Fruit fly (Drosophila melanogaster) whole organism, embryonic: ENCODE data around the gene sud1.

Experiments used
- Bgb ChIP-seq: fragments of 200-800 bp; sonication (Bioruptor generic); IDR thresholded peaks from 2 replicates; pipeline ENCODE4 v1.3.6; 2022; ENCODE audit warnings: missing biosample characterization, missing genetic modification characterization; ENCODE audit not compliant: partially characterized antibody
- CG10543 ChIP-seq: fragments of 200-800 bp; sonication (Bioruptor generic); optimal IDR thresholded peaks from 3 replicates; lab custom pipeline; 2017; ENCODE audit warnings: missing biosample characterization, mild to moderate bottlenecking, missing genetic modification characterization, moderate library complexity
- CG10654 ChIP-seq: fragments of 200-800 bp; sonication (Bioruptor generic); optimal IDR thresholded peaks from 2 replicates; lab custom pipeline; 2016; ENCODE audit warnings: missing biosample characterization, missing genetic modification characterization
- CG11560 ChIP-seq: fragments of 200-800 bp; sonication (Bioruptor generic); IDR thresholded peaks from 3 replicates; pipeline ENCODE4 v1.3.6; 2022; ENCODE audit warnings: missing biosample characterization, missing genetic modification characterization
- CG14050 ChIP-seq: fragments of 200-800 bp; sonication (Bioruptor generic); IDR thresholded peaks from 3 replicates; pipeline ENCODE4 v1.3.6; 2022; ENCODE audit warnings: missing biosample characterization, missing genetic modification characterization
- CG14710 ChIP-seq: fragments of 200-800 bp; sonication (Bioruptor generic); optimal IDR thresholded peaks from 3 replicates; lab custom pipeline; 2019; ENCODE audit warnings: missing biosample characterization, mild to moderate bottlenecking, missing genetic modification characterization, moderate library complexity
- CG14860 ChIP-seq: fragments of 200-800 bp; sonication (Bioruptor generic); IDR thresholded peaks from 3 replicates; pipeline ENCODE4 v1.3.6; 2022; ENCODE audit warnings: missing biosample characterization, missing genetic modification characterization; ENCODE audit not compliant: partially characterized antibody
- CG1529 ChIP-seq: fragments of 200-800 bp; sonication (Bioruptor generic); optimal IDR thresholded peaks from 3 replicates; lab custom pipeline; 2018; ENCODE audit warnings: missing biosample characterization, missing genetic modification characterization
- CG15601 ChIP-seq: fragments of 200-800 bp; sonication (Bioruptor generic); optimal IDR thresholded peaks from 3 replicates; lab custom pipeline; 2019; ENCODE audit warnings: missing biosample characterization, mild to moderate bottlenecking, missing genetic modification characterization, moderate library complexity
- CG1647 ChIP-seq: fragments of 200-800 bp; sonication (Bioruptor generic); optimal IDR thresholded peaks from 3 replicates; lab custom pipeline; 2016; ENCODE audit warnings: missing biosample characterization, missing genetic modification characterization
- CG16779 ChIP-seq: fragments of 200-800 bp; sonication (Bioruptor generic); IDR thresholded peaks from 2 replicates; pipeline ENCODE4 v1.3.6; 2022; ENCODE audit warnings: missing biosample characterization, missing genetic modification characterization
- CG16815 ChIP-seq: fragments of 200-800 bp; sonication (Bioruptor generic); optimal IDR thresholded peaks from 3 replicates; lab custom pipeline; 2017; ENCODE audit warnings: missing biosample characterization, mild to moderate bottlenecking, missing genetic modification characterization
- CG17328 ChIP-seq: fragments of 200-800 bp; sonication (Bioruptor generic); IDR thresholded peaks from 2 replicates; pipeline ENCODE4 v1.3.6; 2022; ENCODE audit warnings: missing biosample characterization, missing genetic modification characterization
- CG17385 ChIP-seq: fragments of 200-800 bp; sonication (Bioruptor generic); optimal IDR thresholded peaks from 3 replicates; lab custom pipeline; 2018; ENCODE audit warnings: missing biosample characterization, mild to moderate bottlenecking, missing genetic modification characterization
- CG1792 ChIP-seq: fragments of 200-800 bp; sonication (Bioruptor generic); optimal IDR thresholded peaks from 2 replicates; lab custom pipeline; 2016; ENCODE audit warnings: missing biosample characterization, missing genetic modification characterization
- CG18764 ChIP-seq: fragments of 200-800 bp; sonication (Bioruptor generic); optimal IDR thresholded peaks from 3 replicates; lab custom pipeline; 2016; ENCODE audit warnings: missing biosample characterization, missing genetic modification characterization
- CG2199 ChIP-seq: fragments of 200-800 bp; sonication (Bioruptor generic); IDR thresholded peaks from 3 replicates; pipeline ENCODE4 v1.3.6; 2022; ENCODE audit warnings: missing biosample characterization, missing genetic modification characterization
- CG34376 ChIP-seq: fragments of 200-800 bp; sonication (Bioruptor generic); optimal IDR thresholded peaks from 2 replicates; lab custom pipeline; 2018; ENCODE audit warnings: missing biosample characterization, mild to moderate bottlenecking, missing genetic modification characterization
- CG34422 ChIP-seq: fragments of 200-800 bp; sonication (Bioruptor generic); IDR thresholded peaks from 3 replicates; pipeline ENCODE4 v1.3.6; 2022; ENCODE audit warnings: missing biosample characterization, missing genetic modification characterization
- CG4360 ChIP-seq: fragments of 200-800 bp; sonication (Bioruptor generic); IDR thresholded peaks from 2 replicates; pipeline ENCODE4 v1.3.6; 2022; ENCODE audit warnings: missing biosample characterization, missing genetic modification characterization
- CG4730 ChIP-seq: fragments of 200-800 bp; sonication (Bioruptor generic); IDR thresholded peaks from 2 replicates; pipeline ENCODE4 v1.3.6; 2022; ENCODE audit warnings: missing biosample characterization, missing genetic modification characterization
- CG6683 ChIP-seq: fragments of 200-800 bp; sonication (Bioruptor generic); optimal IDR thresholded peaks from 2 replicates; lab custom pipeline; 2017; ENCODE audit warnings: missing biosample characterization, mild to moderate bottlenecking, missing genetic modification characterization, missing genetic modification reagents
- CG8924 ChIP-seq: fragments of 200-800 bp; optimal IDR thresholded peaks from 3 replicates; lab custom pipeline; 2019; ENCODE audit warnings: missing biosample characterization, mild to moderate bottlenecking, missing genetic modification characterization, moderate library complexity
- CG9609 ChIP-seq: fragments of 200-800 bp; sonication (Bioruptor generic); optimal IDR thresholded peaks from 3 replicates; lab custom pipeline; 2016; ENCODE audit warnings: missing biosample characterization, missing genetic modification characterization
- CG9797 ChIP-seq: fragments of 200-800 bp; sonication (Bioruptor generic); optimal IDR thresholded peaks from 3 replicates; lab custom pipeline; 2018; ENCODE audit warnings: missing biosample characterization, mild to moderate bottlenecking, missing genetic modification characterization
- Dip2 ChIP-seq: fragments of 200-800 bp; sonication (Bioruptor generic); IDR thresholded peaks from 2 replicates; pipeline ENCODE4 v1.3.6; 2022; ENCODE audit warnings: missing biosample characterization, missing genetic modification characterization
- Drgx ChIP-seq: fragments of 200-800 bp; sonication (Bioruptor generic); IDR thresholded peaks from 2 replicates; pipeline ENCODE4 v1.3.6; 2022; ENCODE audit warnings: missing biosample characterization, missing genetic modification characterization
- Fer2 ChIP-seq: fragments of 200-800 bp; sonication (Bioruptor generic); optimal IDR thresholded peaks from 2 replicates; lab custom pipeline; 2018; ENCODE audit warnings: missing biosample characterization, mild to moderate bottlenecking, missing genetic modification characterization, moderate library complexity
- Nf-YA ChIP-seq: fragments of 200-800 bp; sonication (Bioruptor generic); IDR thresholded peaks from 2 replicates; pipeline ENCODE4 v1.3.6; 2022; ENCODE audit warnings: missing biosample characterization, missing genetic modification characterization
- Oaz ChIP-seq: fragments of 200-800 bp; sonication (Bioruptor generic); IDR thresholded peaks from 2 replicates; pipeline ENCODE4 v1.3.6; 2022; ENCODE audit warnings: missing biosample characterization, missing genetic modification characterization
- Sin3A ChIP-seq: fragments of >200 bp; optimal IDR thresholded peaks from 2 replicates; lab custom pipeline; 2018
- Spps ChIP-seq: fragments of 200-800 bp; sonication (Bioruptor generic); optimal IDR thresholded peaks from 2 replicates; lab custom pipeline; 2018; ENCODE audit warnings: missing biosample characterization, mild to moderate bottlenecking, missing genetic modification characterization
- Vsx1 ChIP-seq: fragments of 200-800 bp; sonication (Bioruptor generic); optimal IDR thresholded peaks from 2 replicates; lab custom pipeline; 2017; ENCODE audit warnings: missing biosample characterization, mild to moderate bottlenecking, missing genetic modification characterization, missing genetic modification reagents
- ac ChIP-seq: fragments of 200-800 bp; sonication (Bioruptor generic); optimal IDR thresholded peaks from 3 replicates; lab custom pipeline; 2017; ENCODE audit warnings: missing biosample characterization, mild to moderate bottlenecking, missing genetic modification characterization
- al ChIP-seq: fragments of 200-800 bp; sonication (Bioruptor generic); IDR thresholded peaks from 2 replicates; pipeline ENCODE4 v1.3.6; 2022; ENCODE audit warnings: missing biosample characterization, missing genetic modification characterization
- btn ChIP-seq: fragments of 200-800 bp; sonication (Bioruptor generic); optimal IDR thresholded peaks from 2 replicates; lab custom pipeline; 2016; ENCODE audit warnings: missing biosample characterization, missing genetic modification characterization
- crol ChIP-seq: fragments of 200-800 bp; sonication (Bioruptor generic); IDR thresholded peaks from 2 replicates; pipeline ENCODE4 v1.3.6; 2022; ENCODE audit warnings: missing biosample characterization, missing genetic modification characterization
- cwo ChIP-seq: fragments of 200-800 bp; sonication (Bioruptor generic); optimal IDR thresholded peaks from 3 replicates; lab custom pipeline; 2017; ENCODE audit warnings: missing biosample characterization, missing genetic modification characterization, mild to moderate bottlenecking, moderate library complexity, missing genetic modification reagents
- en ChIP-seq: fragments of 200-800 bp; sonication (Bioruptor generic); optimal IDR thresholded peaks from 2 replicates; lab custom pipeline; 2016; ENCODE audit warnings: missing biosample characterization, missing genetic modification characterization
- ewg ChIP-seq: fragments of 200-800 bp; sonication (Bioruptor generic); optimal IDR thresholded peaks from 3 replicates; lab custom pipeline; 2017; ENCODE audit warnings: mild to moderate bottlenecking, missing biosample characterization, missing genetic modification reagents, missing genetic modification characterization
- kay ChIP-seq: fragments of 200-800 bp; sonication (Bioruptor generic); optimal IDR thresholded peaks from 2 replicates; lab custom pipeline; 2016; ENCODE audit warnings: missing biosample characterization, missing genetic modification characterization
- ken ChIP-seq: fragments of 200-800 bp; sonication (Bioruptor generic); IDR thresholded peaks from 3 replicates; pipeline ENCODE4 v1.3.6; 2022; ENCODE audit warnings: missing biosample characterization, missing genetic modification characterization
- lilli ChIP-seq: fragments of 200-800 bp; sonication (Bioruptor generic); optimal IDR thresholded peaks from 3 replicates; lab custom pipeline; 2016; ENCODE audit warnings: missing biosample characterization, missing genetic modification characterization
- mam ChIP-seq: fragments of 200-800 bp; sonication (Bioruptor generic); optimal IDR thresholded peaks from 3 replicates; lab custom pipeline; 2016; ENCODE audit warnings: missing biosample characterization, missing genetic modification characterization
- nerfin-1 ChIP-seq: fragments of 200-800 bp; sonication (Bioruptor generic); optimal IDR thresholded peaks from 3 replicates; lab custom pipeline; 2019; ENCODE audit warnings: missing biosample characterization, mild to moderate bottlenecking, missing genetic modification characterization, moderate library complexity
- org-1 ChIP-seq: fragments of 200-800 bp; sonication (Bioruptor generic); optimal IDR thresholded peaks from 2 replicates; lab custom pipeline; 2017; ENCODE audit warnings: missing biosample characterization, missing genetic modification characterization
- phol ChIP-seq: fragments of 200-800 bp; sonication (Bioruptor generic); optimal IDR thresholded peaks from 3 replicates; lab custom pipeline; 2018; ENCODE audit warnings: missing biosample characterization, mild to moderate bottlenecking, missing genetic modification characterization, moderate library complexity
- run ChIP-seq: fragments of 200-800 bp; sonication (Bioruptor generic); optimal IDR thresholded peaks from 3 replicates; lab custom pipeline; 2018; ENCODE audit warnings: missing biosample characterization, mild to moderate bottlenecking, missing genetic modification characterization
- sr ChIP-seq: fragments of 200-800 bp; sonication (Bioruptor generic); IDR thresholded peaks from 3 replicates; pipeline ENCODE4 v1.3.6; 2022; ENCODE audit warnings: missing biosample characterization, missing genetic modification characterization
- tap ChIP-seq: fragments of 200-800 bp; optimal IDR thresholded peaks from 3 replicates; lab custom pipeline; 2019; ENCODE audit warnings: missing biosample characterization, mild to moderate bottlenecking, missing genetic modification characterization, moderate library complexity
- vvl ChIP-seq: fragments of 200-800 bp; sonication (Bioruptor generic); IDR thresholded peaks from 2 replicates; pipeline ENCODE4 v1.3.6; 2022; ENCODE audit warnings: missing biosample characterization, missing genetic modification characterization
- zfh2 ChIP-seq: fragments of 200-800 bp; sonication (Bioruptor generic); optimal IDR thresholded peaks from 2 replicates; lab custom pipeline; 2016; ENCODE audit warnings: missing biosample characterization, missing genetic modification characterization

Gene sud1

DNA sequence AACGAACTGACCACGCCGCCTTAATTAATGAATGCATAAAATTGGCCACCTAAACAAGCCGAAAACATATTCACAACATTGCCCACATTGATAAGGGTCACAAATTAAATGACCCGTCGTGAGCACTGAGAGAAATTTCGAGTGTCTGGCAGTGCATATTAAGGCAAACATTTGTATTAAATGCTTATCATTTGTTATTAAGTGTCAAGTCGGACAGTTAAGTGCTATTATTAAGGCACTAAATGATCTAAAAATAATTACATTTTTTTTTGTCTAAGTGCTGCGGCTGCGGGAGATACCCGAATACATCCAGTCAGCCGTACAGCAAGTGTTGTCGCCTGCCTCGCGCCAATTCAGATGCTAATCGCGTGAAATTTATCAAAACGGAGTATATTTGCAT, 44.8 kb upstream of the sud1 start (continued):
- peak; percentile 64 for TF ChIP-seq Vsx1
- TF ChIP-seq Drgx = no peak
- TF ChIP-seq lilli = peak; percentile 75
- no peak for TF ChIP-seq Dip2
- TF ChIP-seq CG16815 (GFP tag; lab: Kevin White, UChicago) = peak; percentile 14
- no peak for TF ChIP-seq nerfin-1 (tag; lab: Kevin White, UChicago)
- peak; percentile 15 for TF ChIP-seq CG9609 (GFP tag; lab: Kevin White, UChicago)
- TF ChIP-seq CG8924 = peak; percentile 50
- TF ChIP-seq CG34422 (GFP tag; lab: Robert Waterston, UW) = peak; percentile 66; the same call in 2 of the 3 replicates
- peak; percentile 33 for TF ChIP-seq en
- TF ChIP-seq tap (tag; lab: Kevin White, UChicago) = peak; percentile 44
- TF ChIP-seq Oaz (GFP tag; lab: Robert Waterston, UW) = no peak
- TF ChIP-seq CG4730 (GFP tag; lab: Robert Waterston, UW) = peak; percentile 72
- peak; percentile 57; the same call in 2 of the 3 replicates for TF ChIP-seq CG14050 (GFP tag; lab: Robert Waterston, UW)
- TF ChIP-seq sr (GFP tag; lab: Robert Waterston, UW) = no peak
- peak; percentile 72 for TF ChIP-seq mam (GFP tag; lab: Kevin White, UChicago)
- peak; percentile 75 for TF ChIP-seq CG17328 (GFP tag; lab: Robert Waterston, UW)
- TF ChIP-seq org-1 (GFP tag; lab: Kevin White, UChicago) = peak; percentile 46
- TF ChIP-seq ken = 0 out of 3 replicates have a peak, but pooled peaks have one; percentile 41
- TF ChIP-seq vvl (GFP tag; lab: Robert Waterston, UW) = peak; percentile 87; the same call in 1 of the 2 replicates
- TF ChIP-seq CG10654 (GFP tag; lab: Kevin White, UChicago) = peak; percentile 51
- peak; percentile 57; the same call in 1 of the 2 replicates for TF ChIP-seq Nf-YA
- no peak for TF ChIP-seq CG6683 (GFP tag; lab: Kevin White, UChicago)
- peak; percentile 67 for TF ChIP-seq phol
- no peak for TF ChIP-seq CG15601 (tag; lab: Kevin White, UChicago)
- TF ChIP-seq Fer2 (tag; lab: Kevin White, UChicago) = no peak
- TF ChIP-seq CG11560 (tag; lab: Robert Waterston, UW) = 0 out of 3 replicates have a peak, but pooled peaks have one; percentile 41
- peak; percentile 38 for TF ChIP-seq CG1792 (GFP tag; lab: Kevin White, UChicago)
- no peak for TF ChIP-seq CG14860 (GFP tag; lab: Robert Waterston, UW)
- no peak for TF ChIP-seq ac (GFP tag; lab: Kevin White, UChicago)
- peak; percentile 31 for TF ChIP-seq CG1647 (GFP tag; lab: Kevin White, UChicago)
- TF ChIP-seq CG2199 = no peak
- no peak for TF ChIP-seq CG14710 (tag; lab: Kevin White, UChicago)
- TF ChIP-seq ewg (GFP tag; lab: Kevin White, UChicago) = peak; percentile 44
- no peak for TF ChIP-seq crol (GFP tag; lab: Robert Waterston, UW)
- TF ChIP-seq run (tag; lab: Kevin White, UChicago) = peak; percentile 49
- no peak for TF ChIP-seq Bgb (GFP tag; lab: Robert Waterston, UW)
- TF ChIP-seq CG9797 (GFP tag; lab: Kevin White, UChicago) = no peak
- TF ChIP-seq CG18764 (GFP tag; lab: Kevin White, UChicago) = no peak
- TF ChIP-seq btn = peak; percentile 39
- peak; percentile 50 for TF ChIP-seq CG17385 (GFP tag; lab: Kevin White, UChicago)
- TF ChIP-seq CG16779 (GFP tag; lab: Robert Waterston, UW) = 0 out of 2 replicates have a peak, but pooled peaks have one; percentile 33
- TF ChIP-seq cwo (GFP tag; lab: Kevin White, UChicago) = peak; percentile 64
- TF ChIP-seq kay (GFP tag; lab: Kevin White, UChicago) = no peak
- no peak for TF ChIP-seq Sin3A (lab: Kevin White, UChicago)
- TF ChIP-seq CG34376 (GFP tag; lab: Kevin White, UChicago) = no peak
- TF ChIP-seq CG1529 (GFP tag; lab: Kevin White, UChicago) = peak; percentile 2
- no peak for TF ChIP-seq CG4360
- peak; percentile 65 for TF ChIP-seq zfh2 (GFP tag; lab: Kevin White, UChicago)
- TF ChIP-seq al (GFP tag; lab: Robert Waterston, UW) = peak; percentile 70
- TF ChIP-seq CG10543 (GFP tag; lab: Kevin White, UChicago) = no peak
- TF ChIP-seq Spps = no peak
